Worm (Caenorhabditis elegans): ENCODE data around the gene T26A5.2.

DNA sequence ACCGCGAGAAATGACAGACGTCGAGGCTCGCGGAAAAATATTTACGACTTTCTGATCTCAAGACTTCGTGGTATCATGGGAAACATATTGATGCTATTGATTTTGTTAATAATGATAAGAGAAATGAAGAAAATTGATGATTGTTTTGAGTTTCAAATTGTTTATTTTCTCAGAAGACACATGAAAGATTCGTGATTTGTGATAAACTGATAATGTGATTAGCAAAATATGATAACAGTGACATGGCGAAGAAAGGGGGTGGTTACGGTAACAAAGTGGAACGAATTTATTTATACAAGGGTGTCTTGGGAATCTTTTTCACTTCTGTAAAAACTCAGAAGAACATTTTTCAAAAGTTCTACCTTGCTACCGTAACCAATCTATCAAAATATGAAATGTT, 42.2 kb downstream of the T26A5.2 start:
- no peak for TF ChIP-seq him-1 (tag; optimal IDR thresholded peaks at IDR 0.05)
- no peak for TF ChIP-seq dao-5 (tag; optimal IDR thresholded peaks at IDR 0.05)
- no peak for TF ChIP-seq W03F9.2 (tag; optimal IDR thresholded peaks at IDR 0.05)
